Fruit fly (Drosophila melanogaster) whole organism, prepupa: Measurements from ENCODE around the gene Ndf.

Experiments
- Blimp-1 ChIP-seq: fragments of 200-800 bp; sonication (Bioruptor generic); optimal IDR thresholded peaks from 3 replicates; lab custom pipeline; 2017; ENCODE audit warnings: missing biosample characterization, missing genetic modification characterization, mild to moderate bottlenecking, moderate library complexity, missing genetic modification reagents
- CG10631 ChIP-seq: fragments of 200-800 bp; sonication (Bioruptor generic); optimal IDR thresholded peaks from 2 replicates; lab custom pipeline; 2016; ENCODE audit warnings: missing biosample characterization, missing genetic modification characterization
- CG10669 ChIP-seq: fragments of 200-800 bp; sonication (Bioruptor generic); optimal IDR thresholded peaks from 3 replicates; lab custom pipeline; 2018; ENCODE audit warnings: missing biosample characterization, mild to moderate bottlenecking, missing genetic modification characterization, moderate library complexity
- CG11294 ChIP-seq: fragments of 200-800 bp; sonication (Bioruptor generic); IDR thresholded peaks from 2 replicates; pipeline ENCODE4 v1.3.6; 2022; ENCODE audit warnings: missing biosample characterization, missing genetic modification characterization
- CG11762 ChIP-seq: fragments of 200-800 bp; sonication (Bioruptor generic); optimal IDR thresholded peaks from 3 replicates; lab custom pipeline; 2016; ENCODE audit warnings: missing biosample characterization, missing genetic modification characterization; ENCODE audit not compliant: insufficient read depth
- CG15336 ChIP-seq: fragments of 200-800 bp; sonication (Bioruptor generic); IDR thresholded peaks from 2 replicates; pipeline ENCODE4 v1.3.6; 2022; ENCODE audit warnings: missing biosample characterization, missing genetic modification characterization
- CG1621 ChIP-seq: fragments of 200-800 bp; sonication (Bioruptor generic); optimal IDR thresholded peaks from 3 replicates; lab custom pipeline; 2018; ENCODE audit warnings: missing biosample characterization, mild to moderate bottlenecking, missing genetic modification characterization
- CG16779 ChIP-seq: fragments of 200-800 bp; sonication (Bioruptor generic); optimal IDR thresholded peaks from 3 replicates; lab custom pipeline; 2017; ENCODE audit warnings: missing biosample characterization, mild to moderate bottlenecking, missing genetic modification characterization
- CG31627 ChIP-seq: fragments of 200-800 bp; sonication (Bioruptor generic); optimal IDR thresholded peaks from 3 replicates; lab custom pipeline; 2016; ENCODE audit warnings: missing biosample characterization, missing genetic modification characterization
- CG32006 ChIP-seq: fragments of 200-800 bp; sonication (Bioruptor generic); optimal IDR thresholded peaks from 3 replicates; lab custom pipeline; 2017; ENCODE audit warnings: missing biosample characterization, mild to moderate bottlenecking, missing genetic modification characterization
- CG34406 ChIP-seq: fragments of 200-800 bp; sonication (Bioruptor generic); optimal IDR thresholded peaks from 3 replicates; lab custom pipeline; 2016; ENCODE audit warnings: missing biosample characterization, missing genetic modification characterization
- CG3919 ChIP-seq: fragments of 200-800 bp; sonication (Bioruptor generic); optimal IDR thresholded peaks from 3 replicates; lab custom pipeline; 2016; ENCODE audit warnings: missing biosample characterization, missing genetic modification characterization
- CG4318 ChIP-seq: fragments of 200-800 bp; sonication (Bioruptor generic); optimal IDR thresholded peaks from 3 replicates; lab custom pipeline; 2017; ENCODE audit warnings: missing biosample characterization, mild to moderate bottlenecking, missing genetic modification characterization
- CG6163 ChIP-seq: fragments of 200-800 bp; sonication (Bioruptor generic); IDR thresholded peaks from 3 replicates; pipeline ENCODE4 v1.3.6; 2022; ENCODE audit warnings: missing biosample characterization, missing genetic modification characterization
- CG6276 ChIP-seq: fragments of 200-800 bp; sonication (Bioruptor generic); optimal IDR thresholded peaks from 2 replicates; lab custom pipeline; 2017; ENCODE audit warnings: missing biosample characterization, mild to moderate bottlenecking, missing genetic modification characterization
- CG6808 ChIP-seq: fragments of 200-800 bp; sonication (Bioruptor generic); optimal IDR thresholded peaks from 3 replicates; lab custom pipeline; 2017; ENCODE audit warnings: missing biosample characterization, missing genetic modification characterization, mild to moderate bottlenecking, moderate library complexity, missing genetic modification reagents
- CG7368 ChIP-seq: fragments of 200-800 bp; sonication (Bioruptor generic); optimal IDR thresholded peaks from 3 replicates; lab custom pipeline; 2016; ENCODE audit warnings: missing biosample characterization, missing genetic modification characterization
- CG8119 ChIP-seq: fragments of 200-800 bp; sonication (Bioruptor generic); IDR thresholded peaks from 3 replicates; pipeline ENCODE4 v1.3.6; 2022; ENCODE audit warnings: missing biosample characterization, missing genetic modification characterization
- CG8319 ChIP-seq: fragments of 200-800 bp; sonication (Bioruptor generic); optimal IDR thresholded peaks from 3 replicates; lab custom pipeline; 2016; ENCODE audit warnings: missing biosample characterization, missing genetic modification characterization
- CG8632 ChIP-seq: fragments of 200-800 bp; sonication (Bioruptor generic); optimal IDR thresholded peaks from 3 replicates; lab custom pipeline; 2016; ENCODE audit warnings: missing biosample characterization, missing genetic modification characterization
- CG9139 ChIP-seq: fragments of 200-800 bp; sonication (Bioruptor generic); optimal IDR thresholded peaks from 3 replicates; lab custom pipeline; 2017; ENCODE audit warnings: missing biosample characterization, mild to moderate bottlenecking, missing genetic modification characterization
- Eip75B ChIP-seq: fragments of 200-800 bp; sonication (Bioruptor generic); optimal IDR thresholded peaks from 3 replicates; lab custom pipeline; 2016; ENCODE audit warnings: missing biosample characterization, missing genetic modification characterization
- Eip78C ChIP-seq: fragments of 200-800 bp; sonication (Bioruptor generic); peaks from one replicate; lab custom pipeline; 2016; ENCODE audit warnings: missing biosample characterization, missing genetic modification characterization
- Eip93F ChIP-seq: fragments of 200-800 bp; sonication (Bioruptor generic); optimal IDR thresholded peaks from 2 replicates; lab custom pipeline; 2016; ENCODE audit warnings: missing biosample characterization, mild to moderate bottlenecking, missing genetic modification characterization
- Ets96B ChIP-seq: fragments of 200-800 bp; optimal IDR thresholded peaks from 2 replicates; lab custom pipeline; 2019; ENCODE audit warnings: missing biosample characterization, mild to moderate bottlenecking, missing genetic modification characterization, moderate library complexity
- Gug ChIP-seq: fragments of 200-800 bp; sonication (Bioruptor generic); IDR thresholded peaks from 2 replicates; pipeline ENCODE4 v1.3.6; 2022; ENCODE audit warnings: missing biosample characterization, missing genetic modification characterization
- Hr38 ChIP-seq: sonication (Bioruptor generic); optimal IDR thresholded peaks from 2 replicates; lab custom pipeline; 2016; ENCODE audit warnings: missing biosample characterization, missing genetic modification characterization
- Hr39 ChIP-seq: fragments of 200-800 bp; sonication (Bioruptor generic); optimal IDR thresholded peaks from 2 replicates; lab custom pipeline; 2016; ENCODE audit warnings: missing biosample characterization, missing genetic modification characterization
- Hr4 ChIP-seq: fragments of 200-800 bp; sonication (Bioruptor generic); optimal IDR thresholded peaks from 3 replicates; lab custom pipeline; 2016; ENCODE audit warnings: missing biosample characterization, missing genetic modification characterization
- Lpt ChIP-seq: fragments of 200-800 bp; sonication (Bioruptor generic); optimal IDR thresholded peaks from 3 replicates; lab custom pipeline; 2016; ENCODE audit warnings: missing biosample characterization, missing genetic modification characterization
- Met ChIP-seq: fragments of 200-800 bp; sonication (Bioruptor generic); optimal IDR thresholded peaks from 3 replicates; lab custom pipeline; 2016; ENCODE audit warnings: missing biosample characterization, missing genetic modification characterization
- OdsH ChIP-seq: fragments of 200-800 bp; sonication (Bioruptor generic); optimal IDR thresholded peaks from 3 replicates; lab custom pipeline; 2016; ENCODE audit warnings: missing biosample characterization, missing genetic modification characterization
- Smox ChIP-seq: fragments of 200-800 bp; sonication (Bioruptor generic); optimal IDR thresholded peaks from 3 replicates; lab custom pipeline; 2016; ENCODE audit warnings: missing biosample characterization, missing genetic modification characterization
- Sox102F ChIP-seq: fragments of 200-800 bp; sonication (Bioruptor generic); optimal IDR thresholded peaks from 2 replicates; lab custom pipeline; 2016; ENCODE audit warnings: missing biosample characterization, mild to moderate bottlenecking, missing genetic modification characterization
- Sox14 ChIP-seq: fragments of 200-800 bp; sonication (Bioruptor generic); optimal IDR thresholded peaks from 3 replicates; lab custom pipeline; 2016; ENCODE audit warnings: missing biosample characterization, missing genetic modification characterization
- Sox15 ChIP-seq: fragments of 200-800 bp; sonication (Bioruptor generic); optimal IDR thresholded peaks from 3 replicates; lab custom pipeline; 2016; ENCODE audit warnings: missing biosample characterization, missing genetic modification characterization
- achi ChIP-seq: fragments of 200-800 bp; sonication (Bioruptor generic); optimal IDR thresholded peaks from 3 replicates; lab custom pipeline; 2016; ENCODE audit warnings: missing biosample characterization, missing genetic modification characterization
- acj6 ChIP-seq: fragments of 200-800 bp; sonication (Bioruptor generic); optimal IDR thresholded peaks from 3 replicates; lab custom pipeline; 2016; ENCODE audit warnings: missing biosample characterization, missing genetic modification characterization
- cyc ChIP-seq: fragments of 200-800 bp; sonication (Bioruptor generic); optimal IDR thresholded peaks from 3 replicates; lab custom pipeline; 2016; ENCODE audit warnings: missing biosample characterization, missing genetic modification characterization
- dac ChIP-seq: fragments of 200-800 bp; sonication (Bioruptor generic); optimal IDR thresholded peaks from 2 replicates; lab custom pipeline; 2017; ENCODE audit warnings: missing biosample characterization, mild to moderate bottlenecking, missing genetic modification characterization
- esn ChIP-seq: fragments of 200-800 bp; sonication (Bioruptor generic); optimal IDR thresholded peaks from 2 replicates; lab custom pipeline; 2016; ENCODE audit warnings: missing biosample characterization, mild to moderate bottlenecking, missing genetic modification characterization, moderate library complexity
- fd59A ChIP-seq: fragments of 200-800 bp; sonication (Bioruptor generic); optimal IDR thresholded peaks from 2 replicates; lab custom pipeline; 2017; ENCODE audit warnings: missing biosample characterization, mild to moderate bottlenecking, missing genetic modification characterization, missing genetic modification reagents
- fkh ChIP-seq: fragments of 200-800 bp; sonication (Bioruptor generic); optimal IDR thresholded peaks from 3 replicates; lab custom pipeline; 2017; ENCODE audit warnings: missing biosample characterization, mild to moderate bottlenecking, missing genetic modification characterization, moderate library complexity
- lz ChIP-seq: fragments of 200-800 bp; sonication (Bioruptor generic); optimal IDR thresholded peaks from 3 replicates; lab custom pipeline; 2016; ENCODE audit warnings: missing biosample characterization, missing genetic modification characterization
- net ChIP-seq: fragments of 200-800 bp; sonication (Bioruptor generic); optimal IDR thresholded peaks from 3 replicates; lab custom pipeline; 2016; ENCODE audit warnings: missing biosample characterization, missing genetic modification characterization
- pdm3 ChIP-seq: fragments of 200-800 bp; sonication (Bioruptor generic); optimal IDR thresholded peaks from 3 replicates; lab custom pipeline; 2016; ENCODE audit warnings: missing biosample characterization, missing genetic modification characterization
- salr ChIP-seq, 2 experiments: fragments of 200-800 bp; sonication (Bioruptor generic); optimal IDR thresholded peaks; 3 replicates each; lab custom pipeline; 2016 to 2018; ENCODE audit warnings: missing biosample characterization in 2 of 2, missing genetic modification characterization in 2 of 2, mild to moderate bottlenecking in 1 of 2
- ss ChIP-seq, 2 experiments: fragments of 200-800 bp; sonication (Bioruptor generic); optimal IDR thresholded peaks; 2 replicates in 1 of 2; 3 replicates in 1 of 2; lab custom pipeline; 2017 to 2018; ENCODE audit warnings: mild to moderate bottlenecking in 2 of 2, missing biosample characterization in 2 of 2, missing genetic modification characterization in 2 of 2, moderate library complexity in 1 of 2
- svp ChIP-seq: fragments of 200-800 bp; sonication (Bioruptor generic); peaks from one replicate; lab custom pipeline; 2016; ENCODE audit warnings: missing biosample characterization, missing genetic modification characterization
- topi ChIP-seq: fragments of 200-800 bp; sonication (Bioruptor generic); optimal IDR thresholded peaks from 3 replicates; lab custom pipeline; 2016; ENCODE audit warnings: missing biosample characterization, missing genetic modification characterization
- vri ChIP-seq: fragments of 200-800 bp; sonication (Bioruptor generic); optimal IDR thresholded peaks from 3 replicates; lab custom pipeline; 2016; ENCODE audit warnings: missing biosample characterization, mild to moderate bottlenecking, missing genetic modification characterization

The Ndf gene

dm6 chr2L:9966983-9967737 is 36.5 kb upstream of the Ndf start, which contains the start of the genes Dref and RpL13:
Gene Dref (minus strand): TSS chr2L:9967229.
Gene RpL13 (plus strand): TSS chr2L:9967313.
- TF ChIP-seq CG1621 (tag; lab: Kevin White, UChicago) (peak; percentile 83), dac (peak; percentile 46), CG16779 (tag; lab: Kevin White, UChicago) (peak; percentile 81), CG3919 (peak; percentile 85), CG34406 (GFP tag; lab: Kevin White, UChicago) (peak; percentile 79), Smox (no peak), CG11762 (GFP tag; lab: Kevin White, UChicago) (peak; percentile 59), CG8119 (no peak; the same call in 1 of the 3 replicates), CG7368 (GFP tag; lab: Kevin White, UChicago) (peak; percentile 84), Gug (GFP tag; lab: Robert Waterston, UW) (peak; percentile 44), CG4318 (GFP tag; lab: Kevin White, UChicago) (no peak), lz (peak; percentile 83), salr (GFP tag; optimal IDR thresholded peaks at IDR 0.05; lab: Kevin White, UChicago) (peak in 1 of 2 experiments; percentile 78), vri (GFP tag; lab: Kevin White, UChicago) (peak; percentile 92), CG6276 (no peak), CG10631 (no peak), CG9139 (peak; percentile 86), esn (GFP tag; lab: Kevin White, UChicago) (peak; percentile 91), ss (GFP tag; optimal IDR thresholded peaks at IDR 0.05; lab: Kevin White, UChicago) (peak; percentile 69 to 93), Lpt (GFP tag; lab: Kevin White, UChicago) (no peak), Eip78C (GFP tag; lab: Kevin White, UChicago) (peak; percentile 90), CG10669 (GFP tag; lab: Kevin White, UChicago) (peak; percentile 78), CG31627 (GFP tag; lab: Kevin White, UChicago) (peak; percentile 78), achi (peak; percentile 82), CG32006 (no peak), CG8632 (GFP tag; lab: Kevin White, UChicago) (peak; percentile 84), Hr39 (GFP tag; lab: Kevin White, UChicago) (peak; percentile 67), Sox15 (GFP tag; lab: Kevin White, UChicago) (peak; percentile 28), Eip75B (GFP tag; lab: Kevin White, UChicago) (peak; percentile 83), Hr38 (GFP tag; lab: Kevin White, UChicago) (no peak), Eip93F (no peak), pdm3 (GFP tag; lab: Kevin White, UChicago) (peak; percentile 77), Met (GFP tag; lab: Kevin White, UChicago) (peak; percentile 88), net (peak; percentile 80), fkh (peak; percentile 79), CG8319 (peak; percentile 65), OdsH (peak; percentile 78), Blimp-1 (GFP tag; lab: Kevin White, UChicago) (peak; percentile 82), CG6163 (GFP tag; lab: Robert Waterston, UW) (peak; percentile 89), fd59A (GFP tag; lab: Kevin White, UChicago) (peak; percentile 60), Sox102F (peak; percentile 92), CG15336 (GFP tag; lab: Robert Waterston, UW) (peak; percentile 39; the same call in 1 of the 2 replicates), CG6808 (GFP tag; lab: Kevin White, UChicago) (peak; percentile 78), topi (GFP tag; lab: Kevin White, UChicago) (peak; percentile 85), Sox14 (GFP tag; lab: Kevin White, UChicago) (peak; percentile 78), Hr4 (GFP tag; lab: Kevin White, UChicago) (peak; percentile 73), svp (peak; percentile 90), CG11294 (GFP tag; lab: Robert Waterston, UW) (no peak), Ets96B (tag; lab: Kevin White, UChicago) (peak; percentile 51), cyc (GFP tag; lab: Kevin White, UChicago) (peak; percentile 75), acj6 (peak; percentile 72)
